Worm (Caenorhabditis elegans) whole organism, L4 larva: ENCODE results near the gene C26E1.2.

Experiments
- D1046.2 ChIP-seq: fragments of 200-800 bp; sonication (Bioruptor generic); IDR thresholded peaks from 2 replicates; pipeline ENCODE4 v1.3.6; 2022; ENCODE audit warnings: missing genetic modification characterization, missing compliant biosample characterization
- F44E2.7 ChIP-seq: fragments of 200-800 bp; sonication (Bioruptor generic); IDR thresholded peaks from 2 replicates; pipeline ENCODE4 v2.1.2; 2022; ENCODE audit warnings: missing genetic modification characterization, missing compliant biosample characterization
- F49E8.2 ChIP-seq: sonication (generic microtip); optimal IDR thresholded peaks from 2 replicates; lab custom pipeline; 2016; ENCODE audit warnings: missing compliant biosample characterization, mild to moderate bottlenecking, missing genetic modification characterization, borderline replicate concordance
- T20F7.1 ChIP-seq: fragments of 200-800 bp; sonication (Bioruptor generic); optimal IDR thresholded peaks from 2 replicates; lab custom pipeline; 2018; ENCODE audit warnings: mild to moderate bottlenecking, missing genetic modification characterization, missing compliant biosample characterization
- aha-1 ChIP-seq: fragments of 150-350 bp; peaks from one replicate; lab custom pipeline; 2014; ENCODE audit warnings: missing biosample characterization, missing genetic modification characterization
- ceh-28 ChIP-seq: fragments of 150-350 bp; optimal IDR thresholded peaks from 2 replicates; lab custom pipeline; 2014; ENCODE audit warnings: missing biosample characterization, missing genetic modification reagents, missing genetic modification characterization
- ceh-62 ChIP-seq: sonication (generic microtip); optimal IDR thresholded peaks from 2 replicates; lab custom pipeline; 2017; ENCODE audit warnings: missing biosample characterization, missing genetic modification characterization
- ceh-82 ChIP-seq: sonication (generic microtip); optimal IDR thresholded peaks from 2 replicates; lab custom pipeline; 2017; ENCODE audit warnings: missing biosample characterization, missing genetic modification characterization
- ces-1 ChIP-seq: fragments of 150-350 bp; sonication (generic microtip); optimal IDR thresholded peaks from 4 replicates; lab custom pipeline; 2014; ENCODE audit warnings: missing biosample characterization, missing genetic modification reagents, missing genetic modification characterization
- ctbp-1 ChIP-seq: fragments of 200-800 bp; sonication (Bioruptor generic); IDR thresholded peaks from 2 replicates; pipeline ENCODE4 v1.3.6; 2022; ENCODE audit warnings: missing genetic modification reagents, missing genetic modification characterization, missing compliant biosample characterization
- daf-16 ChIP-seq, 3 experiments: sonication (generic microtip); optimal IDR thresholded peaks; 2 replicates each; lab custom pipeline; 2016 to 2017; ENCODE audit warnings: missing genetic modification characterization in 3 of 3, missing genetic modification reagents in 3 of 3, mild to moderate bottlenecking in 2 of 3, missing compliant biosample characterization in 2 of 3, missing biosample characterization in 1 of 3, moderate library complexity in 1 of 3
- daf-19 ChIP-seq: fragments of 200-800 bp; sonication (Bioruptor generic); conservative IDR thresholded peaks from 2 replicates; pipeline ENCODE4 v1.3.6; 2022; ENCODE audit warnings: missing genetic modification characterization, missing compliant biosample characterization
- daf-8 ChIP-seq: fragments of 200-800 bp; sonication (Bioruptor generic); IDR thresholded peaks from 2 replicates; pipeline ENCODE4 v1.3.6; 2022; ENCODE audit warnings: missing genetic modification characterization, missing compliant biosample characterization
- dmd-8 ChIP-seq: fragments of 200-800 bp; sonication (Bioruptor generic); IDR thresholded peaks from 2 replicates; pipeline ENCODE4 v1.3.6; 2022; ENCODE audit warnings: missing genetic modification characterization, missing compliant biosample characterization
- dve-1 ChIP-seq: sonication (generic microtip); optimal IDR thresholded peaks from 2 replicates; lab custom pipeline; 2017; ENCODE audit warnings: antibody characterized with exemption, mild to moderate bottlenecking, missing genetic modification characterization, missing compliant biosample characterization; ENCODE audit not compliant: insufficient read depth
- fkh-10 ChIP-seq: fragments of 150-350 bp; optimal IDR thresholded peaks from 2 replicates; lab custom pipeline; 2014; ENCODE audit warnings: missing biosample characterization, missing genetic modification reagents, missing genetic modification characterization
- fos-1 ChIP-seq: fragments of 150-350 bp; optimal IDR thresholded peaks from 2 replicates; lab custom pipeline; 2014; ENCODE audit warnings: missing biosample characterization, missing genetic modification characterization
- hif-1 ChIP-seq, 2 experiments: sonication (generic microtip); optimal IDR thresholded peaks; 2 replicates each; lab custom pipeline; 2016 to 2017; ENCODE audit warnings: missing compliant biosample characterization in 2 of 2, missing genetic modification characterization in 2 of 2, missing genetic modification reagents in 2 of 2, missing genotype in 2 of 2, mild to moderate bottlenecking in 1 of 2
- hlh-11 ChIP-seq: fragments of 200-800 bp; sonication (Bioruptor generic); optimal IDR thresholded peaks from 2 replicates; lab custom pipeline; 2018; ENCODE audit warnings: mild to moderate bottlenecking, missing genetic modification characterization, missing compliant biosample characterization
- hmg-1.1 ChIP-seq: fragments of 200-800 bp; sonication (Bioruptor generic); IDR thresholded peaks from 2 replicates; pipeline ENCODE4 v1.3.6; 2022; ENCODE audit warnings: missing genetic modification reagents, missing genetic modification characterization, missing compliant biosample characterization
- lim-7 ChIP-seq: fragments of 200-800 bp; sonication (Bioruptor generic); IDR thresholded peaks from 2 replicates; pipeline ENCODE4 v1.3.6; 2022; ENCODE audit warnings: missing genetic modification characterization, missing compliant biosample characterization
- lin-13 ChIP-seq: fragments of 150-350 bp; optimal IDR thresholded peaks from 2 replicates; lab custom pipeline; 2014; ENCODE audit warnings: missing biosample characterization, missing genetic modification reagents, missing genetic modification characterization
- lin-29 ChIP-seq: fragments of 200-800 bp; sonication (Bioruptor generic); IDR thresholded peaks from 2 replicates; pipeline ENCODE4 v1.3.6; 2022; ENCODE audit warnings: missing genetic modification reagents, missing genetic modification characterization, missing compliant biosample characterization
- lsy-2 ChIP-seq, 2 experiments: fragments of 150-350 bp in 1 of 2; sonication (generic microtip) in 1 of 2; optimal IDR thresholded peaks; 2 replicates each; lab custom pipeline; 2014 to 2017; ENCODE audit warnings: missing biosample characterization in 2 of 2, missing genetic modification characterization in 2 of 2
- madf-5 ChIP-seq, 2 experiments: fragments of 200-800 bp; sonication (Bioruptor generic); IDR thresholded peaks; 2 replicates each; pipeline ENCODE4 v1.3.6; 2022; ENCODE audit warnings: missing compliant biosample characterization in 2 of 2, missing genetic modification characterization in 2 of 2
- nhr-25 ChIP-seq: sonication (generic microtip); optimal IDR thresholded peaks from 2 replicates; lab custom pipeline; 2017; ENCODE audit warnings: missing genetic modification characterization, mild to moderate bottlenecking, missing compliant biosample characterization, antibody characterized with exemption, moderate library complexity, borderline replicate concordance; ENCODE audit not compliant: insufficient read depth
- nhr-28 ChIP-seq: fragments of 150-350 bp; optimal IDR thresholded peaks from 2 replicates; lab custom pipeline; 2014; ENCODE audit warnings: missing biosample characterization, missing genetic modification characterization
- nhr-41 ChIP-seq: fragments of 200-800 bp; sonication (Bioruptor generic); IDR thresholded peaks from 2 replicates; pipeline ENCODE4 v1.3.6; 2022; ENCODE audit warnings: missing genetic modification reagents, missing genetic modification characterization, missing compliant biosample characterization
- nhr-42 ChIP-seq: fragments of 200-800 bp; sonication (Bioruptor generic); IDR thresholded peaks from 2 replicates; pipeline ENCODE4 v1.3.6; 2022; ENCODE audit warnings: missing genetic modification characterization, missing compliant biosample characterization
- nhr-6 ChIP-seq: fragments of 150-350 bp; optimal IDR thresholded peaks from 2 replicates; lab custom pipeline; 2014; ENCODE audit warnings: missing biosample characterization, missing genetic modification characterization
- nhr-76 ChIP-seq: fragments of 150-350 bp; optimal IDR thresholded peaks from 2 replicates; lab custom pipeline; 2014; ENCODE audit warnings: missing biosample characterization, missing genetic modification characterization
- nhr-77 ChIP-seq: fragments of 150-350 bp; optimal IDR thresholded peaks from 2 replicates; lab custom pipeline; 2014; ENCODE audit warnings: missing biosample characterization, missing genetic modification characterization
- pha-4 ChIP-seq, 2 experiments: fragments of 150-350 bp in 1 of 2; fragments of 200-800 bp in 1 of 2; sonication (Bioruptor generic) in 1 of 2; IDR thresholded peaks in 1 of 2; optimal IDR thresholded peaks in 1 of 2; 2 replicates each; pipeline versions ENCODE4 v1.3.6 to Lab custom; 2014 to 2022; ENCODE audit warnings: missing genetic modification characterization in 2 of 2, missing genetic modification reagents in 2 of 2, missing biosample characterization in 1 of 2, missing compliant biosample characterization in 1 of 2
- php-3 ChIP-seq: fragments of 200-800 bp; sonication (Bioruptor generic); IDR thresholded peaks from 2 replicates; pipeline ENCODE4 v1.3.6; 2022; ENCODE audit warnings: missing genetic modification reagents, missing genetic modification characterization, missing compliant biosample characterization
- pqm-1 ChIP-seq: sonication (generic microtip); optimal IDR thresholded peaks from 2 replicates; lab custom pipeline; 2017; ENCODE audit warnings: missing biosample characterization, missing genetic modification characterization
- sdz-12 ChIP-seq: fragments of 200-800 bp; sonication (Bioruptor generic); optimal IDR thresholded peaks from 2 replicates; lab custom pipeline; 2018; ENCODE audit warnings: mild to moderate bottlenecking, missing genetic modification characterization, missing compliant biosample characterization
- snpc-4 ChIP-seq: fragments of 150-350 bp; optimal IDR thresholded peaks from 2 replicates; lab custom pipeline; 2014; ENCODE audit warnings: missing biosample characterization, missing genetic modification characterization
- spr-3 ChIP-seq: fragments of 200-800 bp; sonication (Bioruptor generic); optimal IDR thresholded peaks from 2 replicates; lab custom pipeline; 2018; ENCODE audit warnings: mild to moderate bottlenecking, missing genetic modification characterization, missing compliant biosample characterization
- tra-1 ChIP-seq: fragments of 200-800 bp; sonication (Bioruptor generic); IDR thresholded peaks from 2 replicates; pipeline ENCODE4 v1.3.6; 2022; ENCODE audit warnings: missing genetic modification reagents, missing genetic modification characterization, missing compliant biosample characterization
- unc-62 ChIP-seq, 3 experiments: fragments of 150-350 bp in 1 of 3; sonication (generic microtip); optimal IDR thresholded peaks in 2 of 3; peaks in 1 of 3; 1 replicate in 1 of 3; 2 replicates in 2 of 3; lab custom pipeline; 2014 to 2017; ENCODE audit warnings: missing biosample characterization in 3 of 3, missing genetic modification characterization in 3 of 3, missing genetic modification reagents in 3 of 3, missing genotype in 1 of 3
- vab-7 ChIP-seq: fragments of 200-800 bp; sonication (Bioruptor generic); IDR thresholded peaks from 2 replicates; pipeline ENCODE4 v1.3.6; 2022; ENCODE audit warnings: missing genetic modification reagents, missing genetic modification characterization, missing compliant biosample characterization
- zfp-2 ChIP-seq: sonication (generic microtip); optimal IDR thresholded peaks from 2 replicates; lab custom pipeline; 2016; ENCODE audit warnings: mild to moderate bottlenecking, missing genetic modification characterization, missing compliant biosample characterization
- zip-11 ChIP-seq: fragments of 200-800 bp; sonication (Bioruptor generic); IDR thresholded peaks from 2 replicates; pipeline ENCODE4 v1.3.6; 2022; ENCODE audit warnings: missing genetic modification characterization, missing compliant biosample characterization

The C26E1.2 gene

ce11 chrV:13269228-13269630 is 35.7 kb upstream of the C26E1.2 start (continued):
- TF ChIP-seq T20F7.1 (GFP tag; lab: Kevin White, UChicago): peak; percentile 39
- TF ChIP-seq snpc-4 (tag; lab: Kevin White, UChicago): no peak
- peak; percentile 81 for TF ChIP-seq pqm-1 (tag; lab: Kevin White, UChicago)
- TF ChIP-seq lin-29 (GFP tag; lab: Robert Waterston, UW): no peak
- no peak for TF ChIP-seq fkh-10 (GFP tag; lab: Kevin White, UChicago)
- TF ChIP-seq tra-1 (GFP tag; lab: Robert Waterston, UW): peak; percentile 64
- no peak; the same call in 1 of the 2 replicates for TF ChIP-seq pha-4 (GFP tag; IDR thresholded peaks at IDR 0.05; lab: Robert Waterston, UW)
- no peak for TF ChIP-seq pha-4 (tag; optimal IDR thresholded peaks at IDR 0.05; lab: Kevin White, UChicago)
- no peak for TF ChIP-seq dmd-8 (GFP tag; lab: Robert Waterston, UW)
- peak; percentile 56 for TF ChIP-seq nhr-6 (tag; lab: Kevin White, UChicago)
- no peak for TF ChIP-seq nhr-25
- no peak for TF ChIP-seq ceh-82
- TF ChIP-seq D1046.2 (GFP tag; lab: Robert Waterston, UW): no peak
- no peak for TF ChIP-seq nhr-77 (tag; lab: Kevin White, UChicago)

- TF ChIP-seq hmg-1.1 (GFP tag; lab: Robert Waterston, UW) (no peak), lin-13 (GFP tag; lab: Kevin White, UChicago) (no peak), ceh-28 (tag; lab: Kevin White, UChicago) (no peak), aha-1 (peak; percentile 90), daf-8 (GFP tag; lab: Robert Waterston, UW) (no peak), zip-11 (GFP tag; lab: Robert Waterston, UW) (no peak), fos-1 (tag; lab: Kevin White, UChicago) (no peak)
These were observed 32.7 kb upstream of the C26E1.2 start for ce11 chrV:13272275-13272674.

- peak; percentile 20 for TF ChIP-seq nhr-28 (tag; lab: Kevin White, UChicago)
- TF ChIP-seq madf-5 (GFP tag; IDR thresholded peaks at IDR 0.05; lab: Robert Waterston, UW): no peak
- TF ChIP-seq php-3 (GFP tag; lab: Robert Waterston, UW): 0 out of 2 replicates have a peak, but pooled peaks have one; percentile 11
- TF ChIP-seq spr-3 (GFP tag; lab: Kevin White, UChicago): no peak
- peak; percentile 25 for TF ChIP-seq dve-1 (tag; lab: Kevin White, UChicago)
- TF ChIP-seq daf-16 (GFP tag; optimal IDR thresholded peaks at IDR 0.05; lab: Kevin White, UChicago): no peak
- TF ChIP-seq daf-16 (tag; optimal IDR thresholded peaks at IDR 0.05; lab: Kevin White, UChicago): peak; percentile 83
- no peak for TF ChIP-seq nhr-76
These were observed 31.6 kb upstream of the C26E1.2 start for ce11 chrV:13273302-13273701.

- TF ChIP-seq lsy-2 (tag; optimal IDR thresholded peaks at IDR 0.05; lab: Kevin White, UChicago) (peak in 1 of 2 experiments; percentile 20), ctbp-1 (GFP tag; lab: Robert Waterston, UW) (no peak), F44E2.7 (GFP tag; lab: Robert Waterston, UW) (no peak), ceh-82 (no peak), nhr-42 (GFP tag; lab: Robert Waterston, UW) (no peak), sdz-12 (GFP tag; lab: Kevin White, UChicago) (no peak), unc-62 (GFP tag; optimal IDR thresholded peaks at IDR 0.05 in 1 of 2; lab: Kevin White, UChicago) (no peak), unc-62 (tag; optimal IDR thresholded peaks at IDR 0.05; lab: Kevin White, UChicago) (no peak), ceh-62 (no peak), vab-7 (GFP tag; lab: Robert Waterston, UW) (no peak), zfp-2 (tag; lab: Kevin White, UChicago) (no peak), nhr-41 (GFP tag; lab: Robert Waterston, UW) (no peak), lin-13 (GFP tag; lab: Kevin White, UChicago) (no peak), dmd-8 (GFP tag; lab: Robert Waterston, UW) (no peak), hif-1 (tag; optimal IDR thresholded peaks at IDR 0.05; lab: Kevin White, UChicago) (no peak), daf-19 (GFP tag; lab: Robert Waterston, UW) (no peak), F49E8.2 (tag; lab: Kevin White, UChicago) (no peak), php-3 (GFP tag; lab: Robert Waterston, UW) (peak; percentile 77), madf-5 (GFP tag; IDR thresholded peaks at IDR 0.05; lab: Robert Waterston, UW) (no peak), snpc-4 (tag; lab: Kevin White, UChicago) (no peak), nhr-28 (tag; lab: Kevin White, UChicago) (peak; percentile 50), D1046.2 (GFP tag; lab: Robert Waterston, UW) (no peak), ceh-28 (tag; lab: Kevin White, UChicago) (no peak), ces-1 (GFP tag; lab: Kevin White, UChicago) (no peak), hlh-11 (tag; lab: Kevin White, UChicago) (peak; percentile 16), daf-16 (GFP tag; optimal IDR thresholded peaks at IDR 0.05; lab: Kevin White, UChicago) (no peak), daf-16 (tag; optimal IDR thresholded peaks at IDR 0.05; lab: Kevin White, UChicago) (peak; percentile 54), lim-7 (GFP tag; lab: Robert Waterston, UW) (no peak)
These were observed 30.3 kb upstream of the C26E1.2 start for ce11 chrV:13274615-13275014.
